Fruit fly (Drosophila melanogaster): Measurements from ENCODE around the gene Sbat.
A peak's percentile ranks its signal among the peaks of the same experiment; 100 is the strongest.

Sbat gene

DNA sequence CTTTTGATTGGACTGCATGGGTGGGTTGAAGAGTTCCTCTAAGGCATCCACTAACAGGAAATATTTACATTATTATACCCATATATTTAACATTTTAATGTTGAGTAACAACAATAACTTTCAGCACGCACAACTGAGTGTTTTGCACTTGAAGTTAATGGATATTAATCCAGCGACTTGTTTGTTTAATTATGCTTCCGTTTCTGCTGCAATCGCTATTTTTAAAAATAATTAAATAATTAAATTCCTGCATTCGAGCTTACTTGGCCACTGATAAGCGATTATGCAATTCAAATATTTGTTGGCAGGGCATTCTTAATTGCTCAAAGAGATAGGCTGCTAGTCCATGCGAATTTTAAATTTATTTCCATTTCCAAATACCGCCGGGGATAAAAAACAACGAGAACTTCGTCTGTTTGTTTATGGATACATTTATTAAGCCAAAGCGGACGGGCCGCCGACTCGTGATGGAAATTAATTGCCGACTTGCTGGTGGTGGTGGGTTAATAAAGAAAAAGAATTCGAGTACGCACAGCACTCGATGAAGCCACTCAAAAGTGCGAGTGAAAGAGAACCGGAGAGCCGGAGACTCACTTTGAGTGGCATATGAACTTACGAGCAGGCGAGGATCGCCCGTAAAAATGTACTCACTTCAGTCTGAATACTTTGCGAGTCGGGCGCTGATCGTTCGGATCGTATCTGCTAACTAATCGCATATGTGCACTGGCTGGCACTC lies 16.1 kb upstream of the Sbat start (continued):
- TF ChIP-seq topi (GFP tag; optimal IDR thresholded peaks at IDR 0.05) (peak; percentile 10), Ets21C (GFP tag; optimal IDR thresholded peaks at IDR 0.05) (no peak), CG3919 (GFP tag; optimal IDR thresholded peaks at IDR 0.05) (peak; percentile 24), Eip93F (GFP tag; optimal IDR thresholded peaks at IDR 0.05) (no peak), CG16779 (tag; optimal IDR thresholded peaks at IDR 0.05) (peak; percentile 54), esn (GFP tag; optimal IDR thresholded peaks at IDR 0.05) (peak; percentile 39), fd59A (GFP tag; optimal IDR thresholded peaks at IDR 0.05) (peak; percentile 11), fkh (GFP tag; optimal IDR thresholded peaks at IDR 0.05) (peak; percentile 11), fd85E (GFP tag; optimal IDR thresholded peaks at IDR 0.05) (no peak), CG15336 (GFP tag; IDR thresholded peaks at IDR 0.05) (peak; percentile 63), spab (GFP tag; optimal IDR thresholded peaks at IDR 0.05) (no peak), Blimp-1 (GFP tag; optimal IDR thresholded peaks at IDR 0.05) (no peak), vri (GFP tag; optimal IDR thresholded peaks at IDR 0.05) (peak; percentile 88), Eip75B (GFP tag; optimal IDR thresholded peaks at IDR 0.05) (peak; percentile 16), Eip78C (GFP tag) (peak; percentile 70), CG6792 (GFP tag; optimal IDR thresholded peaks at IDR 0.05) (no peak), CG6808 (GFP tag; optimal IDR thresholded peaks at IDR 0.05) (peak; percentile 43), CG3032 (tag; optimal IDR thresholded peaks at IDR 0.05) (peak; percentile 27), Sox15 (GFP tag; optimal IDR thresholded peaks at IDR 0.05) (no peak)

- TF ChIP-seq Sox102F (GFP tag; optimal IDR thresholded peaks at IDR 0.05) (no peak), salr (GFP tag; optimal IDR thresholded peaks at IDR 0.05) (no peak), CG1621 (tag; optimal IDR thresholded peaks at IDR 0.05) (no peak), CG6808 (GFP tag; optimal IDR thresholded peaks at IDR 0.05) (no peak), Eip75B (GFP tag; optimal IDR thresholded peaks at IDR 0.05) (no peak), CG8119 (GFP tag; IDR thresholded peaks at IDR 0.05) (peak; percentile 34; the same call in 1 of the 3 replicates)
Measured at dm6 chr2L:2862621-2862962, 15.6 kb upstream of the Sbat start.

- TF ChIP-seq CG8319 (GFP tag; optimal IDR thresholded peaks at IDR 0.05) (no peak), eg (GFP tag; IDR thresholded peaks at IDR 0.05) (0 out of 3 replicates have a peak, but pooled peaks have one; percentile 27), fkh (GFP tag; optimal IDR thresholded peaks at IDR 0.05) (peak; percentile 95)
Measured at dm6 chr2L:2864601-2865000, 13.5 kb upstream of the Sbat start.

- no peak for TF ChIP-seq CG7368 (GFP tag; optimal IDR thresholded peaks at IDR 0.05)
- TF ChIP-seq vri (GFP tag; optimal IDR thresholded peaks at IDR 0.05): peak; percentile 70
- peak; percentile 42 for TF ChIP-seq Eip78C (GFP tag)
Measured at dm6 chr2L:2865560-2866309, 12.4 kb upstream of the Sbat start.

dm6 chr2L:2869008-2869702 lies 9.0 kb upstream of the Sbat start, which contains the start of gene CG8813:
TSS of gene CG8813 (plus strand) at chr2L:2869652.
- TF ChIP-seq Eip78C (GFP tag) (peak; percentile 16), net (GFP tag; optimal IDR thresholded peaks at IDR 0.05) (no peak)

DNA sequence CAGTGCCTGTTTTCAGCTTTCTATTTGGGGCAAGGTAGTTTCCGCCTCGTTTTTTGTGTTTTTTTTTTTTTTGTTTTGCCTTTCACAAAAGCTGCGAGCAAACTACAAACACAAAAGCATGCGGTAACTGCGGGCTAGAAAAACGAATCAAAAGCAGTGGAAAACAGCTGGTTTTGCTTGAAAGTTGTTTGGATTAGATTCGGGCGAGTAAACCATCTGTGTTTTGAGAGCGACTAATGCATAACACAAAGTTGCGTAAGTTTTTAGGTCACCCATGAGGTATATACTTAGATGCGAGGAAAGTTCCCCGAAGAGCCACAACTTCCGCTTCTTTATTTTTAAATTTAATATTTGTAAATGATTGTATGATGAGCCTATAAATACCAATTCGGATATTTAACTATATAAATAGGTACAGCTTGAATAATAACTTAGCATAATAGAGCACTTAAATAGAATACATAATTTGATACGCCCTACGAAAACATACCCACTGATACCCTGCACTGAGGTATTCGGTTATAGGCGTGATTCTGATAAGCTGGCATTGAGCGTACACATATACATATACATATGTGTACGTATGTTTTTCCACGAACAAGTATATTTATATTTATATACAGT lies 5.7 kb upstream of the Sbat start:
- no peak for TF ChIP-seq Hr39 (GFP tag; optimal IDR thresholded peaks at IDR 0.05)
- TF ChIP-seq eg (GFP tag; IDR thresholded peaks at IDR 0.05): peak; percentile 4; the same call in 1 of the 3 replicates
- no peak for TF ChIP-seq CG11294 (GFP tag; IDR thresholded peaks at IDR 0.05)
- peak; percentile 36 for TF ChIP-seq fkh (GFP tag; optimal IDR thresholded peaks at IDR 0.05)
- no peak for TF ChIP-seq CG15336 (GFP tag; IDR thresholded peaks at IDR 0.05)
- no peak for TF ChIP-seq fd59A (GFP tag; optimal IDR thresholded peaks at IDR 0.05)
- peak; percentile 27 for TF ChIP-seq svp (GFP tag)
- TF ChIP-seq net (GFP tag; optimal IDR thresholded peaks at IDR 0.05): no peak
- TF ChIP-seq CG8119 (GFP tag; IDR thresholded peaks at IDR 0.05): peak; percentile 33; the same call in 1 of the 3 replicates
- TF ChIP-seq CG7368 (GFP tag; optimal IDR thresholded peaks at IDR 0.05): no peak
- TF ChIP-seq Sox14 (GFP tag; optimal IDR thresholded peaks at IDR 0.05): no peak
- TF ChIP-seq CG6276 (GFP tag; optimal IDR thresholded peaks at IDR 0.05): peak; percentile 19
- TF ChIP-seq acj6 (GFP tag; optimal IDR thresholded peaks at IDR 0.05): no peak
- TF ChIP-seq Lpt (GFP tag; optimal IDR thresholded peaks at IDR 0.05): no peak
- TF ChIP-seq CG34406 (GFP tag; optimal IDR thresholded peaks at IDR 0.05): no peak
- TF ChIP-seq Gug (GFP tag; IDR thresholded peaks at IDR 0.05): no peak
- TF ChIP-seq Eip78C (GFP tag): no peak
- TF ChIP-seq OdsH (GFP tag; optimal IDR thresholded peaks at IDR 0.05): no peak
